Fruit fly (Drosophila melanogaster) whole organism, pupa: Measurements from ENCODE around the gene Psn.
A peak's percentile ranks its signal among the peaks of the same experiment; 100 is the strongest.

ENCODE experiments used
- CG10348 ChIP-seq: fragments of 200-800 bp; sonication (Bioruptor generic); IDR thresholded peaks from 2 replicates; pipeline ENCODE4 v1.3.6; 2022; ENCODE audit warnings: missing biosample characterization, missing genetic modification characterization
- CG12605 ChIP-seq: fragments of 200-800 bp; sonication (Bioruptor generic); IDR thresholded peaks from 2 replicates; pipeline ENCODE4 v1.3.6; 2022; ENCODE audit warnings: missing biosample characterization, missing genetic modification characterization
- CG13204 ChIP-seq: fragments of 200-800 bp; sonication (Bioruptor generic); optimal IDR thresholded peaks from 2 replicates; lab custom pipeline; 2018; ENCODE audit warnings: missing biosample characterization, mild to moderate bottlenecking, missing genetic modification characterization, moderate library complexity
- CG14655 ChIP-seq: fragments of 200-800 bp; sonication (Bioruptor generic); optimal IDR thresholded peaks from 3 replicates; lab custom pipeline; 2017; ENCODE audit warnings: mild to moderate bottlenecking, missing biosample characterization, missing genetic modification reagents, missing genetic modification characterization
- CG15710 ChIP-seq: fragments of 200-800 bp; sonication (Bioruptor generic); optimal IDR thresholded peaks from 2 replicates; lab custom pipeline; 2018; ENCODE audit warnings: missing biosample characterization, mild to moderate bottlenecking, missing genetic modification characterization, moderate library complexity
- CG17806 ChIP-seq: fragments of 200-800 bp; sonication (Bioruptor generic); optimal IDR thresholded peaks from 2 replicates; lab custom pipeline; 2018; ENCODE audit warnings: missing biosample characterization, mild to moderate bottlenecking, missing genetic modification characterization, moderate library complexity
- CG32121 ChIP-seq: fragments of 200-800 bp; sonication (Bioruptor generic); IDR thresholded peaks from 2 replicates; pipeline ENCODE4 v1.3.6; 2022; ENCODE audit warnings: missing biosample characterization, missing genetic modification characterization
- CG34367 ChIP-seq: fragments of 200-800 bp; sonication (Bioruptor generic); optimal IDR thresholded peaks from 2 replicates; lab custom pipeline; 2018; ENCODE audit warnings: missing biosample characterization, mild to moderate bottlenecking, missing genetic modification characterization
- CG4496 ChIP-seq: fragments of 200-800 bp; sonication (Bioruptor generic); IDR thresholded peaks from 3 replicates; pipeline ENCODE4 v1.3.6; 2022; ENCODE audit warnings: missing biosample characterization, missing genetic modification characterization
- CG8159 ChIP-seq: fragments of 200-800 bp; sonication (Bioruptor generic); optimal IDR thresholded peaks from 3 replicates; lab custom pipeline; 2018; ENCODE audit warnings: missing biosample characterization, mild to moderate bottlenecking, missing genetic modification characterization, moderate library complexity
- CG8301 ChIP-seq: fragments of 200-800 bp; sonication (Bioruptor generic); optimal IDR thresholded peaks from 2 replicates; lab custom pipeline; 2018; ENCODE audit warnings: missing biosample characterization, mild to moderate bottlenecking, missing genetic modification characterization
- CG9948 ChIP-seq: fragments of 200-800 bp; sonication (Bioruptor generic); optimal IDR thresholded peaks from 2 replicates; lab custom pipeline; 2018; ENCODE audit warnings: missing biosample characterization, mild to moderate bottlenecking, missing genetic modification characterization, moderate library complexity
- D1 ChIP-seq: fragments of 200-800 bp; sonication (Bioruptor generic); optimal IDR thresholded peaks from 2 replicates; lab custom pipeline; 2018; ENCODE audit warnings: missing biosample characterization, mild to moderate bottlenecking, missing genetic modification characterization, moderate library complexity
- EcR ChIP-seq: fragments of 200-800 bp; sonication (Bioruptor generic); optimal IDR thresholded peaks from 3 replicates; lab custom pipeline; 2019; ENCODE audit warnings: missing biosample characterization, missing genetic modification characterization, mild to moderate bottlenecking, moderate library complexity, missing genetic modification reagents
- Ets98B ChIP-seq: fragments of 200-800 bp; sonication (Bioruptor generic); IDR thresholded peaks from 2 replicates; pipeline ENCODE4 v1.3.6; 2022; ENCODE audit warnings: missing biosample characterization, missing genetic modification characterization
- Pif1A ChIP-seq: fragments of 200-800 bp; sonication (Bioruptor generic); optimal IDR thresholded peaks from 3 replicates; lab custom pipeline; 2016; ENCODE audit warnings: missing biosample characterization, missing genetic modification characterization
- Pif1B ChIP-seq: fragments of 200-800 bp; sonication (Bioruptor generic); optimal IDR thresholded peaks from 3 replicates; lab custom pipeline; 2016; ENCODE audit warnings: missing biosample characterization, missing genetic modification characterization
- Snoo ChIP-seq: fragments of 200-800 bp; sonication (Bioruptor generic); optimal IDR thresholded peaks from 3 replicates; lab custom pipeline; 2017; ENCODE audit warnings: missing biosample characterization, mild to moderate bottlenecking, missing genetic modification characterization, inconsistent platforms
- fd96Ca ChIP-seq: fragments of 200-800 bp; sonication (Bioruptor generic); IDR thresholded peaks from 3 replicates; pipeline ENCODE4 v1.3.6; 2022; ENCODE audit warnings: missing biosample characterization, missing genetic modification characterization
- gl ChIP-seq: fragments of 200-800 bp; sonication (Bioruptor generic); optimal IDR thresholded peaks from 2 replicates; lab custom pipeline; 2018; ENCODE audit warnings: missing biosample characterization, mild to moderate bottlenecking, missing genetic modification characterization
- rn ChIP-seq: fragments of 200-800 bp; sonication (Bioruptor generic); IDR thresholded peaks from 2 replicates; pipeline ENCODE4 v1.3.6; 2022; ENCODE audit warnings: missing biosample characterization, missing genetic modification characterization

Gene Psn

dm6 chr3L:20447957-20448356, 15.7 kb downstream of the Psn start:
- TF ChIP-seq rn (GFP tag; lab: Robert Waterston, UW) (no peak), CG10348 (GFP tag; lab: Robert Waterston, UW) (no peak), CG9948 (tag; lab: Kevin White, UChicago) (no peak), Pif1B (GFP tag; lab: Kevin White, UChicago) (peak; percentile 36), gl (tag; lab: Kevin White, UChicago) (no peak), CG14655 (GFP tag; lab: Kevin White, UChicago) (no peak), CG8159 (tag; lab: Kevin White, UChicago) (peak; percentile 12), CG32121 (GFP tag; lab: Robert Waterston, UW) (no peak), D1 (no peak), CG13204 (GFP tag; lab: Kevin White, UChicago) (no peak), Ets98B (GFP tag; lab: Robert Waterston, UW) (no peak), CG4496 (no peak), CG17806 (tag; lab: Kevin White, UChicago) (no peak), EcR (no peak), CG15710 (no peak), CG34367 (tag; lab: Kevin White, UChicago) (no peak), fd96Ca (GFP tag; lab: Robert Waterston, UW) (no peak), Snoo (tag; lab: Kevin White, UChicago) (peak; percentile 54), CG8301 (tag; lab: Kevin White, UChicago) (no peak), Pif1A (GFP tag; lab: Kevin White, UChicago) (no peak), CG12605 (GFP tag; lab: Robert Waterston, UW) (no peak)

dm6 chr3L:20448773-20449172, 16.5 kb downstream of the Psn start:
- no peak for TF ChIP-seq rn (GFP tag; lab: Robert Waterston, UW)
- TF ChIP-seq CG14655 (GFP tag; lab: Kevin White, UChicago): no peak
- no peak for TF ChIP-seq CG13204 (GFP tag; lab: Kevin White, UChicago)
- no peak for TF ChIP-seq CG32121 (GFP tag; lab: Robert Waterston, UW)
- no peak for TF ChIP-seq CG8301 (tag; lab: Kevin White, UChicago)
- no peak for TF ChIP-seq CG17806 (tag; lab: Kevin White, UChicago)
- TF ChIP-seq Pif1B (GFP tag; lab: Kevin White, UChicago): no peak
- no peak for TF ChIP-seq CG34367 (tag; lab: Kevin White, UChicago)
- TF ChIP-seq CG9948 (tag; lab: Kevin White, UChicago): no peak
- TF ChIP-seq Ets98B (GFP tag; lab: Robert Waterston, UW): no peak
- no peak for TF ChIP-seq Pif1A (GFP tag; lab: Kevin White, UChicago)
- no peak for TF ChIP-seq D1
- no peak for TF ChIP-seq CG10348 (GFP tag; lab: Robert Waterston, UW)
- no peak for TF ChIP-seq gl (tag; lab: Kevin White, UChicago)

dm6 chr3L:20452813-20453682, 20.8 kb downstream of the Psn start, which contains the start of gene CG5199:
Gene CG5199 (minus strand): TSS chr3L:20452864.
- TF ChIP-seq Ets98B (GFP tag; lab: Robert Waterston, UW) (no peak), CG4496 (0 out of 3 replicates have a peak, but pooled peaks have one; percentile 35), CG9948 (tag; lab: Kevin White, UChicago) (peak; percentile 43), CG14655 (GFP tag; lab: Kevin White, UChicago) (peak; percentile 47), CG13204 (GFP tag; lab: Kevin White, UChicago) (no peak), Pif1B (GFP tag; lab: Kevin White, UChicago) (peak; percentile 14), CG32121 (GFP tag; lab: Robert Waterston, UW) (peak; percentile 29; the same call in 1 of the 2 replicates), CG12605 (GFP tag; lab: Robert Waterston, UW) (no peak), CG15710 (peak; percentile 59), gl (tag; lab: Kevin White, UChicago) (no peak), CG8159 (tag; lab: Kevin White, UChicago) (peak; percentile 64), Snoo (tag; lab: Kevin White, UChicago) (peak; percentile 53), fd96Ca (GFP tag; lab: Robert Waterston, UW) (no peak)
- TF ChIP-seq, all 21 proteins: peak for 8

DNA sequence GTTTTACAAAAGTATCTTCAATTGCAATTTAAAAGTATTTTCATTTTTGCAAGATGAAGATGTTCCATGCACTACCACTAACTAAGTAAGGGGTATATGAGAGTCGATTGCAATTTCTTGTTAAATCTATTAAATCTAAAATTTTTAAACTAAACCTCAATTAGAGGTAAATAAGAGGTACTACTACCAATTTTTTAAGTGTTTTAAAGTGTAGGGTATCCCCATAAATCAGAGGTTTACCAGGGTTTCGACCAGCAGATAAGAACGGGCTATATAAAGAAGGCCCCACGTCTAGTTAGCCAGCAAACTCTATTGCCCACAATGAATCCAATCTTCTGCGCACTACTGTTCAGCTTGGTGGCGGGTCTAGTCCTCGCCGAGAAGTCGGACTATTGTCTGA, 28.1 kb downstream of the Psn start, which contains the start of gene mag:
TSS of gene mag (plus strand) at position 301 of the 400 bp plus-strand sequence.
- TF ChIP-seq gl (tag; lab: Kevin White, UChicago) (no peak), CG9948 (tag; lab: Kevin White, UChicago) (no peak), Ets98B (GFP tag; lab: Robert Waterston, UW) (no peak), fd96Ca (GFP tag; lab: Robert Waterston, UW) (no peak), CG14655 (GFP tag; lab: Kevin White, UChicago) (no peak), CG8159 (tag; lab: Kevin White, UChicago) (no peak), CG15710 (no peak), CG34367 (tag; lab: Kevin White, UChicago) (no peak), CG32121 (GFP tag; lab: Robert Waterston, UW) (no peak), D1 (no peak), rn (GFP tag; lab: Robert Waterston, UW) (no peak), CG12605 (GFP tag; lab: Robert Waterston, UW) (no peak), Snoo (tag; lab: Kevin White, UChicago) (no peak), Pif1B (GFP tag; lab: Kevin White, UChicago) (no peak), CG8301 (tag; lab: Kevin White, UChicago) (no peak), CG13204 (GFP tag; lab: Kevin White, UChicago) (no peak)

DNA sequence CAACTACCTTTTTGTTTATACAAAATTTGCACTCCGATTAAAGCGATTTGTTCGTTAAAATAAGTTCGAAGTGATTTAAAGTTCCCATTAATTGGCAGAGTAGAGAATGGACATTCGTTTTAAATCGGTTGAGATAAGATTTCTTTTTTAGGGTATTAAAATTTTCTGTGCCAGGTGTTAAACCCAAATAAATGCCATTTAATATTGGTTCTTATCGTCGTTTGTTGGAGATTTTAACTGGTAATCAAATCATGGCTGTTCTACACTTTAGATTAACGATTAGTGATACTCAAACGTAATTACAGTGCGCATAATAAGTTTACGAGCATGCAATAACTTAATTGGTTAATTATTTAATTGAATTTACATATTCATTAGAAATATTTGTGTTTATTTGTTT, 30.1 kb downstream of the Psn start:
- no peak for TF ChIP-seq CG12605 (GFP tag; lab: Robert Waterston, UW)
- no peak for TF ChIP-seq CG14655 (GFP tag; lab: Kevin White, UChicago)
